Fruit fly (Drosophila melanogaster) whole organism, pupa: Measurements from ENCODE around the gene CG13484.

Experiments
- CG32121 ChIP-seq: fragments of 200-800 bp; sonication (Bioruptor generic); IDR thresholded peaks from 2 replicates; pipeline ENCODE4 v1.3.6; 2022; ENCODE audit warnings: missing biosample characterization, missing genetic modification characterization
- CG4496 ChIP-seq: fragments of 200-800 bp; sonication (Bioruptor generic); IDR thresholded peaks from 3 replicates; pipeline ENCODE4 v1.3.6; 2022; ENCODE audit warnings: missing biosample characterization, missing genetic modification characterization
- CG8159 ChIP-seq: fragments of 200-800 bp; sonication (Bioruptor generic); optimal IDR thresholded peaks from 3 replicates; lab custom pipeline; 2018; ENCODE audit warnings: missing biosample characterization, mild to moderate bottlenecking, missing genetic modification characterization, moderate library complexity
- D1 ChIP-seq: fragments of 200-800 bp; sonication (Bioruptor generic); optimal IDR thresholded peaks from 2 replicates; lab custom pipeline; 2018; ENCODE audit warnings: missing biosample characterization, mild to moderate bottlenecking, missing genetic modification characterization, moderate library complexity
- EcR ChIP-seq: fragments of 200-800 bp; sonication (Bioruptor generic); optimal IDR thresholded peaks from 3 replicates; lab custom pipeline; 2019; ENCODE audit warnings: missing biosample characterization, missing genetic modification characterization, mild to moderate bottlenecking, moderate library complexity, missing genetic modification reagents
- Ets98B ChIP-seq: fragments of 200-800 bp; sonication (Bioruptor generic); IDR thresholded peaks from 2 replicates; pipeline ENCODE4 v1.3.6; 2022; ENCODE audit warnings: missing biosample characterization, missing genetic modification characterization
- Pif1A ChIP-seq: fragments of 200-800 bp; sonication (Bioruptor generic); optimal IDR thresholded peaks from 3 replicates; lab custom pipeline; 2016; ENCODE audit warnings: missing biosample characterization, missing genetic modification characterization
- Snoo ChIP-seq: fragments of 200-800 bp; sonication (Bioruptor generic); optimal IDR thresholded peaks from 3 replicates; lab custom pipeline; 2017; ENCODE audit warnings: missing biosample characterization, mild to moderate bottlenecking, missing genetic modification characterization, inconsistent platforms
- fd96Ca ChIP-seq: fragments of 200-800 bp; sonication (Bioruptor generic); IDR thresholded peaks from 3 replicates; pipeline ENCODE4 v1.3.6; 2022; ENCODE audit warnings: missing biosample characterization, missing genetic modification characterization
- gl ChIP-seq: fragments of 200-800 bp; sonication (Bioruptor generic); optimal IDR thresholded peaks from 2 replicates; lab custom pipeline; 2018; ENCODE audit warnings: missing biosample characterization, mild to moderate bottlenecking, missing genetic modification characterization

DNA sequence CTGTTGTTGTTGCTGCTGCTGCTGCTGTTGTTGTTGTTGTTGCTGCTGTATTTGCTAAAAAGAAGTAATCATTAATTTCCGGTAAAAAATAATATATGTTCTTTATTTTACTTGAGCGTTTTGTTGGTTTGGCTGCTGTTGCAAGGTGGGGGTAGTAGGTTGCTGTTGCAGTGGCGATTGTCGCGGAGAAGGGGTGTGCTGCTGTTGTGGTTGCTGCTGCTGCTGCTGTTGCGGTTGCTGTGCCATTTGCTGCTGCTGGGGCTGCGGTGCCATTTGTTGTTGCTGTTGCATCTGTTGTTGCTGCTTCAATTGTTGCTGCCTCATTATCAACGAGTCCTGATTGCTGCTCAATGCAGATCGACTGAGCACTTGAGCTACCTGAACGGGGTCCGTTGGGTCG lies 27.1 kb downstream of the CG13484 start:
- TF ChIP-seq gl, result no peak
- no peak for TF ChIP-seq CG32121 (GFP tag; lab: Robert Waterston, UW)
- TF ChIP-seq EcR (GFP tag; lab: Kevin White, UChicago), result no peak
- no peak for TF ChIP-seq CG8159 (tag; lab: Kevin White, UChicago)
- TF ChIP-seq Pif1A, result no peak
- no peak for TF ChIP-seq Snoo (tag; lab: Kevin White, UChicago)
- TF ChIP-seq Ets98B (GFP tag; lab: Robert Waterston, UW), result no peak
- no peak for TF ChIP-seq CG4496 (GFP tag; lab: Robert Waterston, UW)
- TF ChIP-seq D1 (tag; lab: Kevin White, UChicago), result no peak
- TF ChIP-seq fd96Ca (GFP tag; lab: Robert Waterston, UW), result no peak
